Worm (Caenorhabditis elegans) whole organism, L4/young adult: ENCODE data around the gene K12D9.1.

Experiments used
- W03F9.2 ChIP-seq: fragments of 150-350 bp; optimal IDR thresholded peaks from 2 replicates; lab custom pipeline; 2014; ENCODE audit warnings: missing biosample characterization, missing genetic modification characterization
- dao-5 ChIP-seq: sonication (generic microtip); optimal IDR thresholded peaks from 2 replicates; lab custom pipeline; 2016; ENCODE audit warnings: missing genotype, missing genetic modification characterization, moderate library complexity, missing compliant biosample characterization
- him-1 ChIP-seq: sonication (generic microtip); optimal IDR thresholded peaks from 2 replicates; lab custom pipeline; 2016; ENCODE audit warnings: missing genotype, missing genetic modification reagents, missing genetic modification characterization, missing compliant biosample characterization

DNA sequence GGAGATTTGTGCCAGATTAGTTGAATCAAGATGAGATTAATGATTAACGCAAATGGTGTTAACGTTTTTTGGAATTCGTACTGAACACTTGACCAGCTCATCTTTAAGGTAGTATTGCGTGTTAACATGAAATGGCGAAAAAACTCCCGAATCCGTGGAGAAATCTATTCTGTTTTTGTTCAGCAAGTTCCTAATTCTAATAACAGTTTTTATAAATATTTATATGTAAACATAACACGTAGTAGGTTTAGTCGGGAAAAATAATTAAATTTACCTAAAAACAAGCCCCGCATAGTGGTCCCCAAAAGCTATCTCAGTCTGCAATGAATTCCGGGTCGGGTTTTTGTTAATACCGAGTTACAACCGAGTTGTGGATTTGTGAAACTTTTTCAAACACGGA lies 44.7 kb downstream of the K12D9.1 start, which contains the start of gene str-244:
- TF ChIP-seq him-1 (tag; lab: Kevin White, UChicago): no peak
- TF ChIP-seq dao-5 (tag; lab: Kevin White, UChicago): no peak
- TF ChIP-seq W03F9.2: no peak
